Worm (Caenorhabditis elegans) whole organism, dauer: ENCODE measurements around the gene Y57G11C.36.
"Not testable (repeated sequence)": the region's sequence is repeated elsewhere in the genome, so short reads cannot be mapped to it uniquely, and the experiment has no call there.

Experiments
- unc-62 ChIP-seq: sonication (generic microtip); optimal IDR thresholded peaks from 2 replicates; lab custom pipeline; 2017; ENCODE audit warnings: missing biosample characterization, missing genetic modification reagents, missing genetic modification characterization

The Y57G11C.36 gene

DNA sequence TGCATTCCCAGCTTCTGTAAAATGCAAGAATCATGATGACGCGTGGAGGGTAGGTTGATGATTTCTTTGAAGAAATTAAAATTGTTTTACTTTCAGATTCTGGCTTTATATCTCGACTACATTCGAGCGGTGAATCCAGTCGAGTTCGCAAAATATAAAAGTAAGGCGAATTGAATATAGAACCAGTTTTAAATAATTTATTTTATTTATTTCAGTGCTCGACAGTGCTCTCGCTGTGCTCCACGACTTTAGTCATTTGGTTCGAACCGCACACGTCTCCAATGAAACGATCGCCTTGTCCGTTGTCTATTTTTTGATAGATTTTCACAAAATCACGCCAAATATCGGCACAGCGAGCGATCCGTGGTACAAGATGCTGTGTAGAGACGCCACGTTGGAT lies 8.6 kb upstream of the Y57G11C.36 start, which contains the start of gene Y57G11C.1130:
TSS of gene Y57G11C.1130 (plus strand) at position 301 of the 400 bp plus-strand sequence.
- no peak for TF ChIP-seq unc-62 (GFP tag; lab: Kevin White, UChicago)

DNA sequence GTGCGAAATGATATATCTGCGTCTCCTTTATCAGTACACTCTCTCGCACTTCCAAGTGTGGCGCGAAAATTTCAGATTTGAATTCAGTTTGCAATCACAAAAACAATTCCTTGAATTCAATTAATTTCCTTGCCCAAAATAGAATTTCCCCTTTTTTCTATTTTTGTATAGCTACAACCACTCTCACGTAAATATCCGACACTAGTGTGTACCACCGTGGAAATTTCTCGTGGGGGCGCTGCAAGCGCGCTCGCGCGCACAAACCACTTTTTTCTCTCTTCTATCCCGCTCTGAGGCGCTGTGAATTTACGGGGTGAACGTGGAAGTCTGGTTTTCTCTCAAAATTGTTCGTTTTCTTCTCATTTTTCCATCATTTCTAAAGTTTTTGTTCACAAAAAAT lies 8.0 kb upstream of the Y57G11C.36 start, which contains the start of gene Y57G11C.8:
TSS of gene Y57G11C.8 (plus strand) at position 301 of the 400 bp plus-strand sequence.
- no peak for TF ChIP-seq unc-62 (GFP tag; lab: Kevin White, UChicago)

DNA sequence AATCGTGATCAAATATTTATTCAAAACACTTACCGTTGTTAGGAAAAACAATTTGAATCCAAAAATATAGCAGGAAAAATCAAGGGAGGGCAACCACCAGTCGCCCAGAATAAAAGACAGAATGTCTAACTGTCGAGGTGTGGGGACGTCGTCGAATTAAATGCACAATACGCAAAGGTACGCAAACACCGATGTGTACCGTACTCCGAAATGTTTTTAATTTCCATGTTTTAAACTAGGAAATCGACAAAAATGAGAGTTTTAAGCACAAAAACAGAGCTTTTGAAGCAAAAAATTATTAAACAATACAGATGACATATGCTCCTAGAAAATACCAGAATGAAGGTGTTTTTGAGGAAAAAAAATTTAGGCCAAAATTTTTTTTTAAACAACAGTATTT lies 873 bp upstream of the Y57G11C.36 start, which contains the start of gene Y57G11C.51:
TSS of gene Y57G11C.51 (minus strand) at position 101 of the 400 bp plus-strand sequence.
- TF ChIP-seq unc-62 (GFP tag; lab: Kevin White, UChicago): not testable (repeated sequence)

DNA sequence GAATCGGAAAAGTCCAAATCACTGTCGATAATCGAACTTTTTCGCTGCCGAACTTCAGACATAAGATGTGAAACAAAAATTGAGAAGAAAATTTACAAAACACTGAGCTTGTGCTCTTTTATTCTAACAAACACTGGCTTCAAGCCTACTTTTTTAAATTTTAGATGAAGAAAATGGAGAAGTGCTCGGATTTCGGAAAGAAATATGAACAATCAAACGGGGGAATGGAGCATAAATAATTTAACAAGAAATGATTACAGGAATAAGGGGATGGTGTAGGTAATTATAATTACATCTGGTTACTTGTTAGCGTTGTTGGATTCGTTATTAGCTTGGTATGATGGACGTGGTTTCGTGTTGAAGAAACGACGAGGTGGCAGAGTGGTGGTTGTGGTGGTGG lies 2.3 kb downstream of the Y57G11C.36 start, which contains the start of gene degl-1:
TSS of gene degl-1 (minus strand) at position 101 of the 400 bp plus-strand sequence.
- TF ChIP-seq unc-62 (GFP tag; lab: Kevin White, UChicago): no peak

- TF ChIP-seq unc-62 (GFP tag; lab: Kevin White, UChicago): no peak
These were observed 2.9 kb downstream of the Y57G11C.36 start for ce11 chrIV:14770663-14771062.

ce11 chrIV:14769218-14769835 lies 4.3 kb downstream of the Y57G11C.36 start, which contains the start of gene Y57G11C.43:
TSS of gene Y57G11C.43 (plus strand) at chrIV:14769441.
- TF ChIP-seq unc-62 (GFP tag; lab: Kevin White, UChicago): no peak

DNA sequence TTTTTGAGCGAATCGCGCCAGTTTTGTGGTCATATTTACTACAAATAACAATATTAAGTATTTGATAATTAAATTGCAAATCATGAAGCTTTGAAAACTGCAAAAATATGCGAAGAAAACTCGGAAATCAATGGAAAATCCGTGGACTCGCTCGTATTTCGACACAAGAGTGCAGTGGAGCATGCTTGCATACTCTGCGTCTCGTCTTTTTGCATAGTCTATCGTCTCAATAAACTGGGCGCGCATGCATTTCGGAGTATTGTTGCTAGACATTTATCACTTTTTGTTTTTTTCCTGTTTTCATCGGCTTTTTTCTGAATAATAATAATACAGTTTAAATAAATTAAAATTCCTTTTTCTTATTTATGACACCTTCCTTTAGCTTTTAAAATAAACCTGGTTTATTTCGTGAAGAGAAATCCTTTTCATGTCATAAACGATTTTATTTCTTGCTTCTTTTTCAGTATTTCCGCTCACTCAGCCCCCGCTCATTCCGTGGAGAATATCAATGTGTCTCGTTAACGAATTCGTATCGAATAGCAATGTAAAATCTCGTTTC lies 5.8 kb downstream of the Y57G11C.36 start, which contains the start of the genes mrps-7 and Y57G11C.3:
TSS of gene mrps-7 (minus strand) at position 38 of the 559 bp plus-strand sequence.
TSS of gene Y57G11C.3 (plus strand) at position 509 of the 559 bp plus-strand sequence.
- no peak for TF ChIP-seq unc-62 (GFP tag; lab: Kevin White, UChicago)

DNA sequence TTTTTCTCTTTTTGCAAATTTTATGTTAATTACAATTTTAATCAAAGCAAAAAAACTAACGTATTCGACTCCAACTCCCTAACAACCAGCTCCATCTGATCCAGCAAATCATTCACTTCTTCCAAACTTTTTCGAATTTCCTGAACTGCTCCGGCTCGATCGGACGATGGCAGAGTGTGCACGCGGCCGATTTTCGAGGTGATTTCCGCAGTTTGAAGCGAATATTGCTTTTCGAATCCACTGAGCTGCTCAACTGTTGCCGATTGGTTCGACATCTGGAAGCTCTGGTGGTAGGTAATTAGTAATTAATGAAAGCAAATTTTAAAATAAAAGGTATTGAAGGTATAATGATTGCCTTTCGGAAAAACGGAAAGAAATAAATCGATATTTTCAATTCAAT lies 7.2 kb downstream of the Y57G11C.36 start, which contains the start of gene vti-1:
TSS of gene vti-1 (minus strand) at position 284 of the 400 bp plus-strand sequence.
- no peak for TF ChIP-seq unc-62 (GFP tag; lab: Kevin White, UChicago)

DNA sequence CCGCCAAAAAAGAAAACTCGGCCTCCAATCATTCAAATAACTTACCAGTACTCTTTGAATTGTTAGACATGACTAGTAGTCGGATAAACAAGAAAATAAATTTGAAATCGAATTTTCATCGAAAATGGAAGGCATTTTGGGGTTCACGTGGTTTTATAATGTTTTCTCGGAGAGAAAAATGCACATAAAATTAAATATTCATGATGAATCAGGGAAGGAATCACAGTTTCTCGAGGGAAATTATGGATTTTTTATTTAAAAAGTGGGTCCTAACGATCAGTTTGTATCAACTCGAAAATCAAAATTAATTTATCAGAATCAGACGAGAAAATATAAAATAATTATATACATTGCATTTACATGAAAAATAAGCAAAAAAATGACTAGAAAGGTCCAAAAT lies 8.2 kb downstream of the Y57G11C.36 start, which contains the start of gene Y57G11C.5:
TSS of gene Y57G11C.5 (minus strand) at position 101 of the 400 bp plus-strand sequence.
- TF ChIP-seq unc-62 (GFP tag; lab: Kevin White, UChicago): no peak

DNA sequence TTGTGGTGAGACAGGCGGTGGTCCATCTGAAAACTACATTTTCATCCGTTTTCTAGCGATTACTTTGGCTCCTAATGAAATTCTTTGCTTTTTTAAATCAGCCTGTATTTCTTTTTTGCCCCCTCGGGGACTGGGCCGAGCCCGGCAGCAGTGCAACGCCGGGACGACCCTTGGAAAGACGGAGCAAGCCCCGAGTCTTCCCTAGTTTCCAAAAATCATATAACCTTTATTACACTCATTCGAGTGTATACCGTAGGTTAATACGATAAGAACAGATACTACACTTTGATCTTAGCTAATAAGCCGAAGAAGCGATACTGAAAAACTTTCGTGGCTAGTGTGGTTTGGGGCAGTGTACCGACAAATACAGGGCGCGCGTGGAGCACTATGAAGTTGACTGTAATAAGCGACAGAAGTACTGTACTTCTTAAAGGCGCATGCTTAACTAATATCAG lies 8.8 kb downstream of the Y57G11C.36 start:
- TF ChIP-seq unc-62 (GFP tag; lab: Kevin White, UChicago): no peak

DNA sequence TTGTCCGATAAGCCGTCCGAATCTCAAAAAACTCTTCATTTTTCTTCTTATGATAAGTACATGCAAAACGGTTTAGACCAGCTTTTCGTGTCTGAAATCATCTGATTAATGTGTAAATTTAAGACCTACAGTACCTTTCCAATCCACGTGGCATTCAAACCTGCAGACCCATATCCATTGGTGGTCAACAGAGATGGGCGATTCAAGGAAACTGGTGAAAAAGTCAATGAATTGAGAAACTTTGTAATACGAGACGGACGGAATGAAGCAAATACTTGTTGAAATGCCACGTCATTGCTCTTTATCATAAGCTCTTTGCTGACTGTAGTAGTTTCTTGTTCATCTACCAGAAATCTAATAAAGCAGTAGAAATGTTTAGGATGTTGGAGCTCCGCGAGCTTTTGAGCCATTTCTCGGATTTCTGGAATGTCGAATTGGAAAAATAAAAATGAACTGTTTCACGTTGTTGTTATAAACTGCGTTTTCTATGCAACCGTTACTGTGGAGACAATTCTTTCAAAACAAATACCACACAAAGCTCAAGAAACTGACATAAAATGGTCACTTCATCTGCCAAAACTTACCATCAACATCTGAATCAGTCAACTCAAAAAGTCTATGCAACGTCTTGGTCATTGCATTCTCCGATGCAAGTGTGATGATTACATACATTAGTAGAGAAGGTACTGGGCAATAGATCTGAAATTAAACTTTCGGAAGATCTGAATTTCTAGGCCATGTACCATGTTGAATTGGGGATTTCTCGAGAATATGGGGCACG lies 9.5 kb downstream of the Y57G11C.36 start:
- no peak for TF ChIP-seq unc-62 (GFP tag; lab: Kevin White, UChicago)

DNA sequence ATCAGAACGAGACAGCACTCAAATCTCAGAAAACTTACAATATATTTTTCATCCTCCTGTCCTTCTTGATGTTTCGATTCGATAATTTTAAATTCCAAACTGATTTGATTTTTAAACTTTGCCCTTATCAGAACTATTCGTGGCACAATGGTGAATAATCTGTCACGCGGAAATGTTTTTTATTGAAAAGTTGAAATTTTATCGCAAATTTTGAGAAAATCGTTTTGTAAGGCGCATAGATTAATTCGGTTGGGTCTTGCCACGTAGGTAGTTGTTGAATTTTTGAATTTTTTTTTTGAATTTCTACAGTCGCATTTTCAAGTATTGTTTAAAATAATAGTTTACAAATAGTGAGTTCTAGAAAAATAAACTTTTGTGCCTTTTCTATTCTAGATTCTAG lies 12.7 kb downstream of the Y57G11C.36 start, which contains the start of gene ptp-5.2:
TSS of gene ptp-5.2 (minus strand) at position 101 of the 400 bp plus-strand sequence.
- TF ChIP-seq unc-62 (GFP tag; lab: Kevin White, UChicago): no peak

DNA sequence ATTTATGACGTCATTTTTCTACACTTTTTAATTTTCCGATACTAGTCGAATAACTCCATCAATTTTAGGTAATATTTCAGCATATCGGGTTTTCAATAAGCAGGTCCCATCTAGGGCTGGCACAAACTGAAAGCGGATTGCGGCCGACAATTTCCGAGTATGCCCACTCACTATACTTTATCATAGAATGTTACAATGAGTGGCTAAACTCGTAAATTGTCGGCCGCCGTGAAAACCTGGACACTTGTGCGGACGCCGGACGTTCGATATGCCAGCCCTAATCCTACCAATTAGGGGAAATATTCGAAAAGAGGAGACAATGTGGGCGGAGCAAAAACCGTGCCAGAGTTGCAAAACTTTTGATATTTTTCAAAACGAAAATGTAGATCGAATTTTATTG lies 13.9 kb downstream of the Y57G11C.36 start:
- TF ChIP-seq unc-62 (GFP tag; lab: Kevin White, UChicago): no peak

DNA sequence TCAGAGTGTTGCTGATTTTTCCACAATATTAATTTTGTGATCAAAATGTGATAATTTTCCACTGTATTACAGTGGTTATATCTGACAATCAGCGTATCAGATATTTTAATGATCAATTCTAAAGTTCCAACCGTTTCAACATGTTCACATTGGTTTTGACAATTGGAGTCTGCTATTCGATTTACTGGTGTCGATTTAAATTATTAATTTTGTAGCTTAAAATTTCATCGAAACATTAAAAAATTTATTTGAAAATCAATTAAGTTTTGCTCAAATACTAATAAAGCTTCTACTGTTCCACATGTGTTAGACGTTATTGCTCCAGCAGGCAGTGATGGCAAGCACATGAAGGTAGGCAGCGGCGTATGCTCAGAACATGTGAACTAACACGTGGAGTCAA lies 15.8 kb downstream of the Y57G11C.36 start:
- TF ChIP-seq unc-62 (GFP tag; lab: Kevin White, UChicago): no peak

DNA sequence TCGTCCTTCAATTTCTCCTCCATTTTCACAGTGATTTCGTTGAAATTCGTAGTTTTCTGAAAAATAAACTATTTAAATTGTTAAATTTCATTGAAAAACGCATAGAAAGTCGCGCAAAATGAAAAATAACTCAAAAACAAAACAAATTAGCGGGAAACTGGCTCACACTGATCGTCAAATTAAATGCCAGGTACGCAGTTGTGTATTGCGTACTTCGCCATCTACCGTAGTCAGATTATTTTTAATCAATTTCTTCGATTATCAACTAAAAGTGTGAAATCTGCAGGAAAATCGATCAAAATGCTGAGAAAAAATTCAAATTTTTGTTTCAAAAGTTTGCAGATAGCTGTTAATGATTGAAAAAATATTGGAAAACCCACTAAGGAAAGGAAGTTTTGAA lies 18.7 kb downstream of the Y57G11C.36 start, which contains the start of gene Y57G11C.499:
TSS of gene Y57G11C.499 (minus strand) at position 23 of the 400 bp plus-strand sequence.
- TF ChIP-seq unc-62 (GFP tag; lab: Kevin White, UChicago): no peak
